Worm (Caenorhabditis elegans) whole organism, L3 larva: ENCODE measurements around the gene ehbp-1.

Experiments used
- daf-12 ChIP-seq: fragments of 150-350 bp; optimal IDR thresholded peaks from 2 replicates; lab custom pipeline; 2014; ENCODE audit warnings: missing biosample characterization, missing genetic modification reagents, missing genetic modification characterization
- lin-15B ChIP-seq: fragments of 150-350 bp; optimal IDR thresholded peaks from 2 replicates; lab custom pipeline; 2014; ENCODE audit warnings: missing biosample characterization, missing genetic modification characterization

DNA sequence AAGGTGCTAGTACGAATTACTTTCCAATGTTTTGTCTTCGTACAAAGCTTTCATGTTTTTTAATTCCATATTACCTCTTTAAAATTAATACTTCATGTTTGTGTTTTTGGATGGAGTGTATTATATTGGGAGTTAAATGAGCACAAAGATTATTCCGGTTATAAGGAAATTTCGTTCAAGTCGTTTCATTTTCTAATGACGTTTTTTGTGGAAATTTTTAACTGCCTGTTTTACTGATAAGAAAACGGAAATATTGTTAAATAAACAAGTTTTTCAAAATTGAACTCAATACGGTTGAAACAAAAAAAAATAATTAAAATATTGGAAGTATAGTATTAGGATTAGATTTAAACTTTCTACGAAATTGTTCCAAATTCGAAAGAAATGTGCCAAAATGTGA is 23.1 kb upstream of the ehbp-1 start:
- no peak for TF ChIP-seq lin-15B (tag; lab: Kevin White, UChicago)
- TF ChIP-seq daf-12 (tag; lab: Kevin White, UChicago) = no peak
